In the genomic region with DNA sequence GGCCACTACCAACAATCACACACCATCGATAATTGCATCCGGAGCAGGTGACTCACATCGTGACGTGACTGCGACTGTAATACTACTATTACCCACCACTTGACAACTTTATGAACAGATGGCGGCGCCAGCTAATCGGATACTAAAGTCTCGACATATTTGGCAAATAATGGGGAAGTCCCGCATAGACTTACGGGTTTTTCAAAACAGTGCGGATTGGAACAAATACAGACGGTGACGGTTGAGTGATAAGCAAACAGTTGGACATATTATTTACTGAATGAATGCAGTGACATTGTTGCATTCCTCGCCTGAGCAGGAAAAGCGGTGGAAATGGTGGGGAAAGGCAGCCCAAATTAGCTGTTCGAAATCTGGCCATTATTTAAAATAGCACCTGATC, we compare ENCODE assay signal across 3 fruit fly cellular contexts.
TF ChIP-seq lines count a peak whose summit lies in the region.

No protein-coding gene starts in this region.

TF ChIP-seq in whole organism, adult, 20 proteins besides CTCF, POLR2A, EP300 and RAD21:
- TF ChIP-seq kay (GFP tag; lab: Kevin White, UChicago; ENCODE audit: borderline replicate concordance) (peak; percentile 67), CG14711 (tag; optimal IDR thresholded peaks at IDR 0.05; lab: Kevin White, UChicago) (peak; percentile 2), pad (GFP tag; optimal IDR thresholded peaks at IDR 0.05; lab: Kevin White, UChicago) (no peak), Clk (GFP tag; optimal IDR thresholded peaks at IDR 0.05; lab: Kevin White, UChicago) (no peak), CG11617 (GFP tag; optimal IDR thresholded peaks at IDR 0.05; lab: Kevin White, UChicago) (no peak)
TF ChIP-seq in whole organism, adult: peak in this region for 2.

TF ChIP-seq in whole organism, prepupa, 60 proteins besides CTCF, POLR2A, EP300 and RAD21:
- TF ChIP-seq Sox14 (GFP tag; optimal IDR thresholded peaks at IDR 0.05; lab: Kevin White, UChicago) = no peak
- peak; percentile 15 for TF ChIP-seq fkh (GFP tag; optimal IDR thresholded peaks at IDR 0.05; lab: Kevin White, UChicago)
- no peak for TF ChIP-seq esn (GFP tag; optimal IDR thresholded peaks at IDR 0.05; lab: Kevin White, UChicago)
- TF ChIP-seq fd85E (GFP tag; optimal IDR thresholded peaks at IDR 0.05; lab: Kevin White, UChicago) = no peak
- no peak for TF ChIP-seq net (GFP tag; optimal IDR thresholded peaks at IDR 0.05; lab: Kevin White, UChicago)
- TF ChIP-seq Eip78C (GFP tag; lab: Kevin White, UChicago) = peak; percentile 7
- peak; percentile 73 for TF ChIP-seq dsx (GFP tag; optimal IDR thresholded peaks at IDR 0.05; lab: Kevin White, UChicago; ENCODE audit: poor library complexity, severe bottlenecking)
- peak in 1 of 2 experiments; percentile 4 for TF ChIP-seq ss (GFP tag; optimal IDR thresholded peaks at IDR 0.05; lab: Kevin White, UChicago)
- peak; percentile 30 for TF ChIP-seq svp (GFP tag; lab: Kevin White, UChicago)

TF ChIP-seq in whole organism, wandering third instar larva, 38 proteins besides CTCF, POLR2A, EP300 and RAD21:
- TF ChIP-seq Rel (GFP tag; optimal IDR thresholded peaks at IDR 0.05; lab: Kevin White, UChicago) (no peak), Rel (tag; optimal IDR thresholded peaks at IDR 0.05; lab: Kevin White, UChicago) (peak; percentile 96), woc (GFP tag; optimal IDR thresholded peaks at IDR 0.05; lab: Kevin White, UChicago) (no peak), jim (GFP tag; optimal IDR thresholded peaks at IDR 0.05; lab: Kevin White, UChicago) (no peak), CrebA (GFP tag; optimal IDR thresholded peaks at IDR 0.05; lab: Kevin White, UChicago; ENCODE audit: borderline replicate concordance) (no peak)
TF ChIP-seq in whole organism, wandering third instar larva: peak in this region for 1.
